Fruit fly (Drosophila melanogaster) Kc167 (cell line): ENCODE results near the gene CG14969.

Experiments used
- Sin3A ChIP-seq: fragments of >200 bp; optimal IDR thresholded peaks from 2 replicates; lab custom pipeline; 2018; ENCODE audit warnings: missing external identifiers
- h ChIP-seq: fragments of >200 bp; optimal IDR thresholded peaks from 3 replicates; lab custom pipeline; 2018; ENCODE audit warnings: missing external identifiers
- psq ChIP-seq: fragments of >200 bp; optimal IDR thresholded peaks from 2 replicates; lab custom pipeline; 2017; ENCODE audit warnings: missing external identifiers

- no peak for TF ChIP-seq psq
- TF ChIP-seq h (lab: Kevin White, UChicago): no peak
- no peak for TF ChIP-seq Sin3A
Observed at dm6 chr3L:3343260-3343659, 8.5 kb upstream of the CG14969 start.
